Worm (Caenorhabditis elegans) whole organism, mixed stage, embryonic: ENCODE results near the gene orc-3.

Experiments
- bed-3 ChIP-seq: fragments of 200-800 bp; sonication (Bioruptor generic); optimal IDR thresholded peaks from 3 replicates; lab custom pipeline; 2018; ENCODE audit warnings: mild to moderate bottlenecking, missing genetic modification characterization, moderate library complexity, missing compliant biosample characterization
- blmp-1 ChIP-seq: fragments of 150-350 bp; optimal IDR thresholded peaks from 2 replicates; lab custom pipeline; 2014; ENCODE audit warnings: missing biosample characterization, missing genetic modification characterization
- ceh-39 ChIP-seq: fragments of 150-350 bp; optimal IDR thresholded peaks from 2 replicates; lab custom pipeline; 2014; ENCODE audit warnings: missing biosample characterization, missing genetic modification characterization
- ces-1 ChIP-seq: fragments of 150-350 bp; optimal IDR thresholded peaks from 2 replicates; lab custom pipeline; 2014; ENCODE audit warnings: missing biosample characterization, missing genetic modification reagents, missing genetic modification characterization
- cnd-1 ChIP-seq: fragments of 200-800 bp; sonication (Bioruptor generic); optimal IDR thresholded peaks from 2 replicates; lab custom pipeline; 2018; ENCODE audit warnings: mild to moderate bottlenecking, missing genetic modification characterization, missing compliant biosample characterization
- drap-1 ChIP-seq: fragments of 200-800 bp; sonication (Bioruptor generic); optimal IDR thresholded peaks from 3 replicates; lab custom pipeline; 2018; ENCODE audit warnings: mild to moderate bottlenecking, missing genetic modification characterization, missing compliant biosample characterization
- elt-1 ChIP-seq: sonication (generic microtip); optimal IDR thresholded peaks from 2 replicates; lab custom pipeline; 2017; ENCODE audit warnings: missing genetic modification characterization, mild to moderate bottlenecking, missing compliant biosample characterization, antibody characterized with exemption, moderate library complexity, borderline replicate concordance; ENCODE audit not compliant: insufficient read depth
- elt-3 ChIP-seq: fragments of 150-350 bp; optimal IDR thresholded peaks from 2 replicates; lab custom pipeline; 2014; ENCODE audit warnings: missing biosample characterization, missing genetic modification characterization
- flh-1 ChIP-seq: fragments of 200-800 bp; sonication (Bioruptor generic); optimal IDR thresholded peaks from 2 replicates; lab custom pipeline; 2018; ENCODE audit warnings: mild to moderate bottlenecking, missing genetic modification characterization, moderate library complexity, missing compliant biosample characterization
- ham-2 ChIP-seq: fragments of 200-800 bp; sonication (Bioruptor generic); optimal IDR thresholded peaks from 2 replicates; lab custom pipeline; 2018; ENCODE audit warnings: mild to moderate bottlenecking, missing genetic modification characterization, missing compliant biosample characterization
- hlh-1 ChIP-seq: fragments of 150-350 bp; optimal IDR thresholded peaks from 2 replicates; lab custom pipeline; 2014; ENCODE audit warnings: missing biosample characterization, missing genetic modification reagents, missing genetic modification characterization
- lin-13 ChIP-seq: fragments of 150-350 bp; optimal IDR thresholded peaks from 2 replicates; lab custom pipeline; 2014; ENCODE audit warnings: missing biosample characterization, missing genetic modification characterization
- lin-32 ChIP-seq: fragments of 200-800 bp; sonication (Bioruptor generic); optimal IDR thresholded peaks from 2 replicates; lab custom pipeline; 2018; ENCODE audit warnings: mild to moderate bottlenecking, missing genetic modification characterization, missing compliant biosample characterization
- lsy-2 ChIP-seq: fragments of 150-350 bp; optimal IDR thresholded peaks from 2 replicates; lab custom pipeline; 2014; ENCODE audit warnings: missing biosample characterization, missing genetic modification characterization
- mab-5 ChIP-seq: fragments of 150-350 bp; optimal IDR thresholded peaks from 2 replicates; lab custom pipeline; 2014; ENCODE audit warnings: missing biosample characterization, missing genetic modification characterization
- mep-1 ChIP-seq: fragments of 150-350 bp; optimal IDR thresholded peaks from 2 replicates; lab custom pipeline; 2017; ENCODE audit warnings: missing biosample characterization, missing genetic modification reagents, missing genetic modification characterization, inconsistent platforms
- mls-2 ChIP-seq: sonication (generic microtip); optimal IDR thresholded peaks from 2 replicates; lab custom pipeline; 2016; ENCODE audit warnings: mild to moderate bottlenecking, missing genetic modification characterization, moderate library complexity, missing compliant biosample characterization
- nhr-12 ChIP-seq: fragments of 150-350 bp; optimal IDR thresholded peaks from 2 replicates; lab custom pipeline; 2014; ENCODE audit warnings: missing biosample characterization, missing genetic modification characterization
- nhr-2 ChIP-seq: fragments of 150-350 bp; optimal IDR thresholded peaks from 2 replicates; lab custom pipeline; 2014; ENCODE audit warnings: missing biosample characterization, missing genetic modification characterization
- nhr-237 ChIP-seq: fragments of 150-350 bp; optimal IDR thresholded peaks from 2 replicates; lab custom pipeline; 2014; ENCODE audit warnings: missing biosample characterization, missing genetic modification characterization
- nhr-28 ChIP-seq: fragments of 150-350 bp; optimal IDR thresholded peaks from 2 replicates; lab custom pipeline; 2014; ENCODE audit warnings: missing biosample characterization, missing genetic modification characterization
- nhr-76 ChIP-seq: sonication (generic microtip); optimal IDR thresholded peaks from 2 replicates; lab custom pipeline; 2017; ENCODE audit warnings: missing biosample characterization, missing genetic modification characterization
- pha-4 ChIP-seq: fragments of 150-350 bp; optimal IDR thresholded peaks from 2 replicates; lab custom pipeline; 2018; ENCODE audit warnings: missing biosample characterization, missing genetic modification reagents, missing genetic modification characterization
- sem-2 ChIP-seq: fragments of 200-800 bp; sonication (Bioruptor generic); optimal IDR thresholded peaks from 2 replicates; lab custom pipeline; 2018; ENCODE audit warnings: mild to moderate bottlenecking, missing genetic modification characterization, missing compliant biosample characterization
- snpc-4 ChIP-seq: fragments of 150-350 bp; optimal IDR thresholded peaks from 2 replicates; lab custom pipeline; 2014; ENCODE audit warnings: missing biosample characterization, missing genetic modification characterization
- sptf-1 ChIP-seq: sonication (generic microtip); optimal IDR thresholded peaks from 2 replicates; lab custom pipeline; 2017; ENCODE audit warnings: mild to moderate bottlenecking, missing genetic modification characterization, moderate library complexity, missing compliant biosample characterization
- tbx-8 ChIP-seq: fragments of 200-800 bp; sonication (Bioruptor generic); optimal IDR thresholded peaks from 2 replicates; lab custom pipeline; 2018; ENCODE audit warnings: mild to moderate bottlenecking, missing genetic modification characterization, moderate library complexity, missing compliant biosample characterization
- unc-39 ChIP-seq: fragments of 150-350 bp; optimal IDR thresholded peaks from 2 replicates; lab custom pipeline; 2014; ENCODE audit warnings: missing biosample characterization, missing genetic modification characterization
- unc-62 ChIP-seq: fragments of 150-350 bp; optimal IDR thresholded peaks from 2 replicates; lab custom pipeline; 2014; ENCODE audit warnings: missing biosample characterization, missing genetic modification reagents, missing genetic modification characterization
- zip-8 ChIP-seq: fragments of 150-350 bp; optimal IDR thresholded peaks from 2 replicates; lab custom pipeline; 2014; ENCODE audit warnings: missing biosample characterization, missing genetic modification characterization
- ztf-11 ChIP-seq: fragments of 150-350 bp; optimal IDR thresholded peaks from 2 replicates; lab custom pipeline; 2014; ENCODE audit warnings: missing biosample characterization, missing genetic modification characterization

orc-3 gene

DNA sequence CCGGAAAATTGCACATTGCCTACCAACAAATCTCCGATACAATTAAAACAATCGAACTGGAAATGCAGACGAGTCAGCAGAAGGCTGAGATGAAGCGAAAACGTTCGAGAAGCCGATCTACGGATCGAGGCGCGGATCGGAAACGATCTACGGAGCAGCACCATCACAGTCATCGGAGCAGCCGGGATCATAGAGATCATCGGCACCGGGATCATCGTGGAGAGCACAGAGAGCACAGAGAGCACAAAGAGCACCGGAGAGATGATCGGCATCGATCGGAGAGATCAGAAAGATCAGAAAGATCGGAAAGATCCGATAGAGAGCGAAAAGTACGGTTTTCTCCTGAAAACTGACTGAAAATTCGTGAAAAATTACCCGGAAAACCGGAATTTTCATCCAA lies 2.5 kb upstream of the orc-3 start:
- no peak for TF ChIP-seq ceh-39 (tag; lab: Kevin White, UChicago)
- TF ChIP-seq sem-2 = no peak
- TF ChIP-seq unc-39 = no peak
- no peak for TF ChIP-seq nhr-28 (tag; lab: Kevin White, UChicago)

DNA sequence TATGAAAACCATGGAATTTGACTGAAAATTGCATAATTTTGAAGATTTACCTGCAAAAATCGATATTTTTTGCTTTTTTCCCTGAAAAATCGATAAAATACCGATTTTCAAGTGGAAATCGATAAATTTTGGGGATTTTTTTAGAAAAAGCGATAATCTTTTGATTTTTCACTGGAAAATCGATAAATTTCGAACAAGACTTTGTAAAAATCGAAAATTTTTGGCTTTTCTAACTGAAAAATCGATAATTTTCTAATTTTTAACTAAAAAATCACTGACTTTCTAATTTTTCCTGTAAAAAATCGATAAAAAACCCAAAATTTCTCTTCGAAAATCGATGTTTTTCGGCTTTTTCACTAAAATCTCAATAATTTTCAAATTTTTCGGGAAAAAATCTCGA lies 1.6 kb upstream of the orc-3 start:
- TF ChIP-seq ceh-39 (tag; lab: Kevin White, UChicago) (no peak), nhr-237 (no peak), lin-32 (no peak), pha-4 (no peak), mls-2 (tag; lab: Kevin White, UChicago) (no peak), unc-62 (GFP tag; lab: Kevin White, UChicago) (no peak), elt-1 (tag; lab: Kevin White, UChicago) (no peak), tbx-8 (GFP tag; lab: Kevin White, UChicago) (no peak), ham-2 (GFP tag; lab: Kevin White, UChicago) (no peak), sem-2 (no peak), lin-13 (tag; lab: Kevin White, UChicago) (no peak), elt-3 (tag; lab: Kevin White, UChicago) (no peak), lsy-2 (no peak), unc-39 (no peak), nhr-76 (tag; lab: Kevin White, UChicago) (no peak), mab-5 (tag; lab: Kevin White, UChicago) (no peak), zip-8 (no peak), hlh-1 (tag; lab: Kevin White, UChicago) (no peak), nhr-12 (tag; lab: Kevin White, UChicago) (no peak), ztf-11 (tag; lab: Kevin White, UChicago) (no peak)

DNA sequence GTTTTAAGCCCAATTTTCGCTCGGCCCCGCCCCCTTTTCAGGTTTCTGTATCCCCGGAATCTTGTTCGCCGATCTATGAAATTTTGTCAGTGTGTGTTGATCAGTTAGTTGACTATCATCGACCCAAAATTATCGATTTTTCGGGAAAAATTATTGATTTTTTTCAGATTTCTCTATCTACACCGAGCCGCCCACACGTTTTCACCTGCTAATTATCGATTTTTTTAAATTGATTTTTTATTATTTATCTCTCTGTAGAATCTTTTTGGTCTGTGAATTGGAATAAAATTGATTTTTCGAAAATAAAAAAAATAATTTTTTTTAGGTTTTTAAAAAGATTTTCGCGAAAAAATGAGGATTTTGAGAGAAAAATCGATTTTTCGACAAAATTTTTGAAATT lies 906 bp upstream of the orc-3 start:
- TF ChIP-seq ham-2 (GFP tag; lab: Kevin White, UChicago) (no peak), unc-62 (GFP tag; lab: Kevin White, UChicago) (no peak), blmp-1 (tag; lab: Kevin White, UChicago) (no peak), drap-1 (GFP tag; lab: Kevin White, UChicago) (no peak), sptf-1 (tag; lab: Kevin White, UChicago) (no peak)

DNA sequence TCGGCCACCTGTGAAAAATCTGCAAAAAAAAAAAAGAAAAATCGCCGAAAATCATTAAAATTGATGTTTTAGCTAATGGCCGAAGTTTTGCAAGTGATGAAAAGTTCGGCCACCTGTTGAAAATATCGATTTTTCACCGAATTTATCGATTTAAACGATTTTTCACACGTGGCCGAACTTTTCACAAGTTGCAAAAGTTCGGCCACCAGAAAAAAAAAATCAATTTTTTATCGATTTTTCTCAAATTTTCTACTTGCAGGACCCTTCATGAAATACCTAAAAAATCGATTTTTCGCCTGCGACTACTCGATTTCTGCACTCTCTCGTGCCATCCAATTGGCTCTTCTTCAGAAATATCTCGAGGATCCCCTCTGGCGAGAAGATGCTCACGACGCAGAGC lies 2.7 kb downstream of the orc-3 start:
- no peak for TF ChIP-seq ztf-11 (tag; lab: Kevin White, UChicago)
- TF ChIP-seq ces-1 (GFP tag; lab: Kevin White, UChicago) = no peak
- no peak for TF ChIP-seq mep-1 (tag; lab: Kevin White, UChicago)
- no peak for TF ChIP-seq lin-32
- TF ChIP-seq drap-1 (GFP tag; lab: Kevin White, UChicago) = no peak
- no peak for TF ChIP-seq nhr-28 (tag; lab: Kevin White, UChicago)
- no peak for TF ChIP-seq mls-2 (tag; lab: Kevin White, UChicago)
- no peak for TF ChIP-seq unc-62 (GFP tag; lab: Kevin White, UChicago)
- TF ChIP-seq nhr-2 (tag; lab: Kevin White, UChicago) = no peak
- TF ChIP-seq cnd-1 = no peak
- TF ChIP-seq lin-13 (tag; lab: Kevin White, UChicago) = no peak
- TF ChIP-seq mab-5 (tag; lab: Kevin White, UChicago) = no peak
- TF ChIP-seq flh-1 (GFP tag; lab: Kevin White, UChicago) = no peak
- no peak for TF ChIP-seq nhr-12 (tag; lab: Kevin White, UChicago)
- TF ChIP-seq elt-1 (tag; lab: Kevin White, UChicago) = no peak
- no peak for TF ChIP-seq nhr-237
- no peak for TF ChIP-seq sptf-1 (tag; lab: Kevin White, UChicago)
- no peak for TF ChIP-seq snpc-4
- no peak for TF ChIP-seq unc-39
- TF ChIP-seq elt-3 (tag; lab: Kevin White, UChicago) = no peak

DNA sequence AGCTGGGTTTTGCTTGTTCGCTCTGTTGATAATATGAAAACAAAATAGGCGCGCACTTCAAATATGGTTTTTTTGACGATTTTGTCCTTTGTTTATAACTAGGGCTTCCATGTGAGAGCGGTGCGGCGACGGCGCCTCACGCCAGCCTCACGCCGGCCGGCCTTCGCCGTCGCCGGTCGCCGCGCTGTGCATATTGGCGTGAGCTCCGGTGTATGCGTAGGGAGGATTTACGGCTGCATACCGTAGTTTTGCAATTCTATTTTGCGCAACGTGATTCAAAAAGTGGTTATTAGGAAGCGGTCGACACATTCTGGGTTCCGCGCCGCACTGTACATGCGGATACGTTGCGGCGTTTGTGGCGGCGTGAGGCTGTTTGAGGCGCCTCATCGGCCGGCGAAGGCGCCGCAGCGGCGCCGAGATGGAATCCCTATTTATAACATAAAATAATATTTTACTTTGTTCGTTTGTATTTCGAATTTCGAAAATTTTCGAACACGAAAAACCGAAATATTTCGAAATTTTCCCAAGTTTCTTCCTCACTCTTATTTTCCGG lies 6.3 kb downstream of the orc-3 start:
- no peak for TF ChIP-seq unc-62 (GFP tag; lab: Kevin White, UChicago)
- TF ChIP-seq nhr-237 = no peak
- TF ChIP-seq pha-4 = no peak
- no peak for TF ChIP-seq bed-3 (GFP tag; lab: Kevin White, UChicago)
- no peak for TF ChIP-seq hlh-1 (tag; lab: Kevin White, UChicago)
- no peak for TF ChIP-seq ceh-39 (tag; lab: Kevin White, UChicago)
- TF ChIP-seq elt-1 (tag; lab: Kevin White, UChicago) = no peak
